Fruit fly (Drosophila melanogaster): Measurements from ENCODE around the gene Nup153.
A peak's percentile ranks its signal among the peaks of the same experiment; 100 is the strongest.

The Nup153 gene

DNA sequence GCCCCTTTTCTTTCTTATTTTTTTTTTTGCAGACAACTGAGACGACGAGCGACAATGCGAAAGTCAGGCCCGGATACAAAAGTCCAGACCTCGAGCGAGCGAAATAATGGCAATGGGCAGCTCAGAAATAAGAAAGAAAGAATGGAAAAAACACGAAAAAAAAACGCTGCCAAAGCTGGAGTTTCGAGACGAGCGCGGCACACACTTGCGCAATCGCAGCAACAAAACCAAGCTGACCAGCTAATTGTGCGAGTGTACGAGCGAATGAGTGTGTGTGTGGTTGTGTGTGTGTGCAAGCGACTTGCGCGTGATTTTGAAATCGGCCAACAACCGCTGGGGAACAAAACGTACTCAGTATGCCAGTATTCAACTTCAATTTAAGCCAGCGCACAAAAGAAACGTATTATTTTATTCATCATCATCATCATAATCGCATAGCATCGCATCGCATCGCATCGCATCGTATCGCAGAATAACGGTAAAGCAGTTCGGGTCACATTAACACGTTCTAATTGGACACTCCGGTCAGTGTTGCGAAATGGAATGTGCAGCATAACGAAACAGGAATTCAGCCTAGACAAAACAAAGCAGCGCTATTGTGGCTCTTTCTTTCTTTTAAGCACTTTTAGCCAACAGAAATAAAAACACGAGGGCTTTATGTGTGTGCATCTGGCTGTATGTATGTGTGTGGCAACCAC lies 48.8 kb downstream of the Nup153 start (continued):
- TF ChIP-seq Gug (GFP tag; IDR thresholded peaks at IDR 0.05): no peak

DNA sequence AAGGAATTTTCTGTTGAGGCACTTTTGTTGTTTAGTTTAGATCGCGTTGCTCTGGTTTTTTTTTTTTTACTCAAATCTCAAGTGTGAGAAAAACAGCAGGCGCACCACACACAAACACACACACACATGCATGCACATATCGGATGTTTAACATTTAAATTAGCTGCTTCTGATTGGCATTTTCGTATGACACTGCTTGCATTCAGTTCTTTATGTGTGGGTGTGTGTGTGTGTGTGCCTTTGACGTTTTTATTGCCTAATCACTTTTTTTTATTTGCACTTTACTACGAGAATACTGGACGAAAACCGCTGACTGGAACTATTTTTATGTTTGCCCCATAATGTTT lies 49.4 kb downstream of the Nup153 start:
- no peak for TF ChIP-seq spab (GFP tag; optimal IDR thresholded peaks at IDR 0.05)
- TF ChIP-seq CG8632 (GFP tag; optimal IDR thresholded peaks at IDR 0.05): no peak
- TF ChIP-seq CG15336 (GFP tag; IDR thresholded peaks at IDR 0.05): no peak
- TF ChIP-seq dac (GFP tag; optimal IDR thresholded peaks at IDR 0.05): no peak
- no peak for TF ChIP-seq fd59A (GFP tag; optimal IDR thresholded peaks at IDR 0.05)
- no peak for TF ChIP-seq ss (GFP tag; optimal IDR thresholded peaks at IDR 0.05)
- no peak for TF ChIP-seq CG31627 (GFP tag; optimal IDR thresholded peaks at IDR 0.05)
- no peak for TF ChIP-seq CG7368 (GFP tag; optimal IDR thresholded peaks at IDR 0.05)

DNA sequence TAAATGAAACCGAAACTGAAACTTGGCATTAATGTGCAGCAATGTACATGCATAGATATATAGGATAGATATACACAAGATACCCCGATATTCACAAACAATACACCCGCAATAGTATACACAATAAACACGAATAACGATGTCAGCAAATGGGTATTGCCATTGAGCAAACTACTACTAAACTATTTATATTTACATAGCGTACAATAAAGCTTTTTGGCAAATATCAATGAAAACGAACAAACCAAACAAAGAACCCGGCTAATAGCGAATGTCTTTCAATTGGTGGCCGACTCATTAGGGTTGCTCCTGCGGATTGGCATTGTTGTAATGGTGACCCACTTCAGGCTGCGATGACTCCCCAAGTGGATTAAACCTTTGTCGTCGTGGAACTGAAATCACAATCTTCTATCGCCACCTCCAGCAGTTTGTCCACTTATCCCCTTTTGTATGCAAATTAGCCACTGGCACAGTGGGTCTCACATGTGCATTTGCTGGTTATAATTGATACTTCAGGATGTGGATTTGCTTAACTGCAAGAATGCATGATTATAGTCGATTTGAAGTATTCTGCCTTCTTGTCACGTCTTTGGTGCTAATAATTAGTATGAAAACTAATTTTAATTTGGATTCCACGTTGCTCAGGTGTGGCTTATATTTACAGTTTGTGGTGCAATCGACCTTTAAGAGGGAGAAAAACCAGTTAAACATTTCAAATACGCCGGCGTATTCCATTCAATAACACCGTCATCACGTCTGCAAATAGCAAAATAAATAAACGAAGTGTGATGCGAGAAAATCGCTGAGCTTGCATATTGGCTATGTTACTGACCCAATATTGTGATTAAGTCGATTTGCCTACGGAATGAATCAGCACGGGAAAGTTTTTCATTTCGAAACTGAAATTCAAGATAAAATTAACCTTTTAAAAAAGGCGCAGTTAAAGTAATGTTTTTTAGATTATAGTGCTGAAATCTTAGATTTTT lies 51.3 kb downstream of the Nup153 start:
- TF ChIP-seq Met (GFP tag; optimal IDR thresholded peaks at IDR 0.05): peak; percentile 69
- TF ChIP-seq fd85E (GFP tag; optimal IDR thresholded peaks at IDR 0.05): no peak
- TF ChIP-seq Eip75B (GFP tag; optimal IDR thresholded peaks at IDR 0.05): peak; percentile 61
- TF ChIP-seq CG11762 (GFP tag; optimal IDR thresholded peaks at IDR 0.05; ENCODE audit: insufficient read depth): no peak
- no peak for TF ChIP-seq CG6163 (GFP tag; IDR thresholded peaks at IDR 0.05)
- TF ChIP-seq Eip93F (GFP tag; optimal IDR thresholded peaks at IDR 0.05): peak; percentile 27
- TF ChIP-seq lz (GFP tag; optimal IDR thresholded peaks at IDR 0.05): peak; percentile 44
- peak; percentile 48 for TF ChIP-seq CG16779 (tag; optimal IDR thresholded peaks at IDR 0.05)
- 0 out of 3 replicates have a peak, but pooled peaks have one; percentile 27 for TF ChIP-seq eg (GFP tag; IDR thresholded peaks at IDR 0.05)
- peak; percentile 44; the same call in 1 of the 2 replicates for TF ChIP-seq CG15336 (GFP tag; IDR thresholded peaks at IDR 0.05)
- peak; percentile 85 for TF ChIP-seq Hr4 (GFP tag; optimal IDR thresholded peaks at IDR 0.05)
- TF ChIP-seq CG8319 (GFP tag; optimal IDR thresholded peaks at IDR 0.05): no peak
- TF ChIP-seq dsx (GFP tag; optimal IDR thresholded peaks at IDR 0.05; ENCODE audit: poor library complexity, severe bottlenecking): peak; percentile 28
- peak; percentile 41 for TF ChIP-seq net (GFP tag; optimal IDR thresholded peaks at IDR 0.05)
- TF ChIP-seq Eip78C (GFP tag): peak; percentile 91
- TF ChIP-seq CG31627 (GFP tag; optimal IDR thresholded peaks at IDR 0.05): no peak
- TF ChIP-seq svp (GFP tag): peak; percentile 82
- TF ChIP-seq Smox (GFP tag; optimal IDR thresholded peaks at IDR 0.05): no peak
- no peak for TF ChIP-seq CG8119 (GFP tag; IDR thresholded peaks at IDR 0.05)
- peak; percentile 36 for TF ChIP-seq topi (GFP tag; optimal IDR thresholded peaks at IDR 0.05)
- no peak for TF ChIP-seq CG34406 (GFP tag; optimal IDR thresholded peaks at IDR 0.05)
- peak; percentile 82 for TF ChIP-seq fkh (GFP tag; optimal IDR thresholded peaks at IDR 0.05)
- TF ChIP-seq Sox14 (GFP tag; optimal IDR thresholded peaks at IDR 0.05): peak; percentile 13
- no peak for TF ChIP-seq CG3032 (tag; optimal IDR thresholded peaks at IDR 0.05)

DNA sequence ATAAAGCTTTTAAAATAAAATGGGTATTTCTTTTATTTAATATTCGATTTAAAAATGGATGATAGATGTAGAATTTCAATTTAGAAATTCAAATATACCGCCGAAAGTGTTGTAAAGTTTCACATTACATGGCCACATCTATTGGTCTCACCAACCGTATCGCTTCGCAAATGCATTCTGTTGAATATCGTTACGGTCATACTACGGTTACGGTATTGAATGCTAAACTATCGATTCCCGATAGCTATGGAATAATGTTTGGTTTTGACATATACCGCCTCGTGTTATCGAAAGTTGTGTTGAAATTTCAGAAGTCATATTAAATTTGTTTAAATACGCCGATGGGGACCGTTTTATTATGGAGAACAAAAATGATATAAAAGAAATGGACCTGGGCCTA lies 52.1 kb downstream of the Nup153 start, which contains the start of the genes CG32573 and CG42512:
CG32573 (plus strand) TSS at position 279 of the 400 bp plus-strand sequence.
CG42512 (plus strand) TSS at position 279 of the 400 bp plus-strand sequence.
- TF ChIP-seq achi (GFP tag; optimal IDR thresholded peaks at IDR 0.05) (peak; percentile 60), CG31627 (GFP tag; optimal IDR thresholded peaks at IDR 0.05) (no peak), CG3919 (GFP tag; optimal IDR thresholded peaks at IDR 0.05) (peak; percentile 0), CG1621 (tag; optimal IDR thresholded peaks at IDR 0.05) (peak; percentile 95), pdm3 (GFP tag; optimal IDR thresholded peaks at IDR 0.05) (no peak), salr (GFP tag; optimal IDR thresholded peaks at IDR 0.05) (no peak), OdsH (GFP tag; optimal IDR thresholded peaks at IDR 0.05) (no peak), Ets21C (GFP tag; optimal IDR thresholded peaks at IDR 0.05) (no peak), CG11902 (GFP tag; optimal IDR thresholded peaks at IDR 0.05) (no peak), Sox14 (GFP tag; optimal IDR thresholded peaks at IDR 0.05) (no peak), Ets96B (tag; optimal IDR thresholded peaks at IDR 0.05) (no peak), Eip75B (GFP tag; optimal IDR thresholded peaks at IDR 0.05) (no peak), CG11294 (GFP tag; IDR thresholded peaks at IDR 0.05) (no peak), fd85E (GFP tag; optimal IDR thresholded peaks at IDR 0.05) (no peak), acj6 (GFP tag; optimal IDR thresholded peaks at IDR 0.05) (no peak), CG6854 (GFP tag; optimal IDR thresholded peaks at IDR 0.05) (no peak), eg (GFP tag; IDR thresholded peaks at IDR 0.05) (no peak), Smox (GFP tag; optimal IDR thresholded peaks at IDR 0.05) (no peak)
